Fruit fly (Drosophila melanogaster) whole organism, embryonic: ENCODE data around the gene CG13081.
A peak's percentile ranks its signal among the peaks of the same experiment; 100 is the strongest.

ENCODE experiments used
- ATbp ChIP-seq: fragments of 200-800 bp; sonication (Bioruptor generic); optimal IDR thresholded peaks from 2 replicates; lab custom pipeline; 2017; ENCODE audit warnings: missing biosample characterization, mild to moderate bottlenecking, missing genetic modification characterization, missing genetic modification reagents
- C15 ChIP-seq: fragments of 200-800 bp; sonication (Bioruptor generic); IDR thresholded peaks from 3 replicates; pipeline ENCODE4 v1.3.6; 2022; ENCODE audit warnings: missing biosample characterization, missing genetic modification characterization
- CG10147 ChIP-seq: fragments of 200-800 bp; sonication (Bioruptor generic); optimal IDR thresholded peaks from 2 replicates; lab custom pipeline; 2019; ENCODE audit warnings: missing biosample characterization, mild to moderate bottlenecking, missing genetic modification characterization, moderate library complexity
- CG10366 ChIP-seq: fragments of 200-800 bp; sonication (Bioruptor generic); IDR thresholded peaks from 2 replicates; pipeline ENCODE4 v1.3.6; 2022; ENCODE audit warnings: missing biosample characterization, missing genetic modification characterization
- CG10462 ChIP-seq: fragments of 200-800 bp; sonication (Bioruptor generic); optimal IDR thresholded peaks from 2 replicates; lab custom pipeline; 2016; ENCODE audit warnings: missing biosample characterization, missing genetic modification characterization
- CG10565 ChIP-seq: fragments of 200-800 bp; sonication (Bioruptor generic); optimal IDR thresholded peaks from 3 replicates; lab custom pipeline; 2016; ENCODE audit warnings: missing biosample characterization, mild to moderate bottlenecking, missing genetic modification characterization
- CG11085 ChIP-seq: fragments of 200-800 bp; sonication (Bioruptor generic); IDR thresholded peaks from 2 replicates; pipeline ENCODE4 v1.3.6; 2022; ENCODE audit warnings: missing biosample characterization, missing genetic modification characterization
- CG13775 ChIP-seq: fragments of 200-800 bp; sonication (Bioruptor generic); optimal IDR thresholded peaks from 3 replicates; lab custom pipeline; 2017; ENCODE audit warnings: missing biosample characterization, mild to moderate bottlenecking, missing genetic modification characterization
- CG15479 ChIP-seq: fragments of 200-800 bp; sonication (Bioruptor generic); optimal IDR thresholded peaks from 3 replicates; lab custom pipeline; 2019; ENCODE audit warnings: missing biosample characterization, mild to moderate bottlenecking, missing genetic modification characterization, moderate library complexity
- CG1602 ChIP-seq: fragments of 200-800 bp; sonication (Bioruptor generic); optimal IDR thresholded peaks from 3 replicates; lab custom pipeline; 2016; ENCODE audit warnings: missing biosample characterization, missing genetic modification characterization
- CG17568 ChIP-seq: fragments of 200-800 bp; sonication (Bioruptor generic); optimal IDR thresholded peaks from 2 replicates; lab custom pipeline; 2018; ENCODE audit warnings: missing biosample characterization, mild to moderate bottlenecking, missing genetic modification characterization, moderate library complexity
- CG32767 ChIP-seq: fragments of 200-800 bp; sonication (Bioruptor generic); IDR thresholded peaks from 2 replicates; pipeline ENCODE4 v1.3.6; 2022; ENCODE audit warnings: missing biosample characterization, missing genetic modification characterization
- CG42726 ChIP-seq: fragments of 200-800 bp; sonication (Bioruptor generic); IDR thresholded peaks from 2 replicates; pipeline ENCODE4 v1.3.6; 2022; ENCODE audit warnings: missing biosample characterization, missing genetic modification characterization; ENCODE audit not compliant: partially characterized antibody
- CG4328 ChIP-seq: fragments of 200-800 bp; sonication (Bioruptor generic); optimal IDR thresholded peaks from 3 replicates; lab custom pipeline; 2017; ENCODE audit warnings: missing biosample characterization, missing genetic modification reagents, missing genetic modification characterization
- CG43689 ChIP-seq: fragments of 200-800 bp; sonication (Bioruptor generic); IDR thresholded peaks from 2 replicates; pipeline ENCODE4 v1.3.6; 2022; ENCODE audit warnings: missing biosample characterization, missing genetic modification characterization
- CG6175 ChIP-seq: fragments of 200-800 bp; sonication (Bioruptor generic); IDR thresholded peaks from 3 replicates; pipeline ENCODE4 v1.3.6; 2022; ENCODE audit warnings: missing biosample characterization, missing genetic modification characterization
- CG6272 ChIP-seq: fragments of 200-800 bp; sonication (Bioruptor generic); IDR thresholded peaks from 2 replicates; pipeline ENCODE4 v1.3.6; 2022; ENCODE audit warnings: missing biosample characterization, missing genetic modification characterization
- CG6813 ChIP-seq: fragments of 200-800 bp; sonication (Bioruptor generic); optimal IDR thresholded peaks from 2 replicates; lab custom pipeline; 2017; ENCODE audit warnings: missing biosample characterization, missing genetic modification characterization, mild to moderate bottlenecking, moderate library complexity, missing genetic modification reagents
- CG8359 ChIP-seq: fragments of 200-800 bp; sonication (Bioruptor generic); optimal IDR thresholded peaks from 2 replicates; lab custom pipeline; 2017; ENCODE audit warnings: missing biosample characterization, mild to moderate bottlenecking, missing genetic modification characterization, borderline replicate concordance
- Dek ChIP-seq: fragments of 200-800 bp; sonication (Bioruptor generic); optimal IDR thresholded peaks from 3 replicates; lab custom pipeline; 2019; ENCODE audit warnings: missing biosample characterization, mild to moderate bottlenecking, missing genetic modification characterization, moderate library complexity
- Dip2 ChIP-seq: fragments of 200-800 bp; sonication (Bioruptor generic); IDR thresholded peaks from 2 replicates; pipeline ENCODE4 v1.3.6; 2022; ENCODE audit warnings: missing biosample characterization, missing genetic modification characterization
- Eip74EF ChIP-seq, 2 experiments: fragments of 200-800 bp in 1 of 2; fragments of >200 bp in 1 of 2; sonication (Bioruptor generic) in 1 of 2; optimal IDR thresholded peaks; 2 replicates each; lab custom pipeline; 2017 to 2019; ENCODE audit warnings: missing biosample characterization in 2 of 2, missing genetic modification characterization in 2 of 2, mild to moderate bottlenecking in 1 of 2, moderate library complexity in 1 of 2
- Hsf ChIP-seq: fragments of 200-800 bp; sonication (Bioruptor generic); optimal IDR thresholded peaks from 3 replicates; lab custom pipeline; 2016; ENCODE audit warnings: missing biosample characterization, missing genetic modification characterization
- NC2β ChIP-seq: fragments of 200-800 bp; sonication (Bioruptor generic); optimal IDR thresholded peaks from 2 replicates; lab custom pipeline; 2016; ENCODE audit warnings: missing biosample characterization, missing genetic modification characterization
- Scr ChIP-seq: fragments of 200-800 bp; sonication (Bioruptor generic); IDR thresholded peaks from 2 replicates; pipeline ENCODE4 v1.3.6; 2022; ENCODE audit warnings: missing biosample characterization, missing genetic modification characterization; ENCODE audit not compliant: partially characterized antibody
- Xbp1 ChIP-seq: fragments of 200-800 bp; sonication (Bioruptor generic); optimal IDR thresholded peaks from 3 replicates; lab custom pipeline; 2016; ENCODE audit warnings: missing biosample characterization, mild to moderate bottlenecking, missing genetic modification characterization
- amos ChIP-seq: fragments of 200-800 bp; sonication (Bioruptor generic); IDR thresholded peaks from 2 replicates; pipeline ENCODE4 v1.3.6; 2022; ENCODE audit warnings: missing biosample characterization, missing genetic modification characterization; ENCODE audit not compliant: partially characterized antibody
- btn ChIP-seq: fragments of 200-800 bp; sonication (Bioruptor generic); optimal IDR thresholded peaks from 2 replicates; lab custom pipeline; 2016; ENCODE audit warnings: missing biosample characterization, missing genetic modification characterization
- dati ChIP-seq: fragments of 200-800 bp; sonication (Bioruptor generic); IDR thresholded peaks from 2 replicates; pipeline ENCODE4 v1.3.6; 2022; ENCODE audit warnings: missing biosample characterization, missing genetic modification characterization
- eve ChIP-seq, 2 experiments: fragments of >200 bp; optimal IDR thresholded peaks; 2 replicates each; lab custom pipeline; 2017; ENCODE audit warnings: missing biosample characterization in 2 of 2, missing genetic modification characterization in 2 of 2
- eyg ChIP-seq: fragments of 200-800 bp; sonication (Bioruptor generic); optimal IDR thresholded peaks from 3 replicates; lab custom pipeline; 2016; ENCODE audit warnings: missing biosample characterization, missing genetic modification characterization
- gsb ChIP-seq: fragments of 200-800 bp; sonication (Bioruptor generic); IDR thresholded peaks from 2 replicates; pipeline ENCODE4 v1.3.6; 2022; ENCODE audit warnings: missing biosample characterization, missing genetic modification characterization
- hth ChIP-seq: fragments of >200 bp; optimal IDR thresholded peaks from 2 replicates; lab custom pipeline; 2017; ENCODE audit warnings: inconsistent platforms
- lab ChIP-seq: fragments of 200-800 bp; sonication (Bioruptor generic); optimal IDR thresholded peaks from 3 replicates; lab custom pipeline; 2017; ENCODE audit warnings: missing biosample characterization, missing genetic modification characterization, mild to moderate bottlenecking, moderate library complexity, missing genetic modification reagents
- lola ChIP-seq, 3 experiments: fragments of >200 bp in 2 of 3; fragments of 200-800 bp in 1 of 3; sonication (Bioruptor generic) in 1 of 3; optimal IDR thresholded peaks; 2 replicates each; lab custom pipeline; 2017 to 2019; ENCODE audit warnings: missing biosample characterization in 3 of 3, missing genetic modification characterization in 3 of 3, mild to moderate bottlenecking in 1 of 3, moderate library complexity in 1 of 3
- lov ChIP-seq, 2 experiments: fragments of 200-800 bp in 1 of 2; fragments of >200 bp in 1 of 2; sonication (Bioruptor generic) in 1 of 2; IDR thresholded peaks in 1 of 2; optimal IDR thresholded peaks in 1 of 2; 2 replicates in 1 of 2; 3 replicates in 1 of 2; pipeline versions ENCODE4 v1.3.6 to Lab custom; 2017 to 2022; ENCODE audit warnings: missing biosample characterization in 1 of 2, missing genetic modification characterization in 1 of 2
- luna ChIP-seq: fragments of 200-800 bp; sonication (Bioruptor generic); optimal IDR thresholded peaks from 2 replicates; lab custom pipeline; 2016; ENCODE audit warnings: missing biosample characterization, missing genetic modification characterization
- nau ChIP-seq: fragments of 200-800 bp; sonication (Bioruptor generic); optimal IDR thresholded peaks from 3 replicates; lab custom pipeline; 2017; ENCODE audit warnings: missing biosample characterization, mild to moderate bottlenecking, missing genetic modification characterization, missing genetic modification reagents
- pros ChIP-seq: fragments of 200-800 bp; sonication (Bioruptor generic); optimal IDR thresholded peaks from 3 replicates; lab custom pipeline; 2019; ENCODE audit warnings: missing biosample characterization, mild to moderate bottlenecking, missing genetic modification characterization, moderate library complexity
- pum ChIP-seq: fragments of 200-800 bp; sonication (Bioruptor generic); optimal IDR thresholded peaks from 2 replicates; lab custom pipeline; 2016; ENCODE audit warnings: missing biosample characterization, missing genetic modification characterization
- schlank ChIP-seq: fragments of 200-800 bp; sonication (Bioruptor generic); optimal IDR thresholded peaks from 2 replicates; lab custom pipeline; 2018; ENCODE audit warnings: missing biosample characterization, mild to moderate bottlenecking, missing genetic modification characterization
- slou ChIP-seq: fragments of 200-800 bp; sonication (Bioruptor generic); optimal IDR thresholded peaks from 3 replicates; lab custom pipeline; 2016; ENCODE audit warnings: missing biosample characterization, missing genetic modification characterization
- tna ChIP-seq: fragments of 200-800 bp; sonication (Bioruptor generic); IDR thresholded peaks from 2 replicates; pipeline ENCODE4 v1.3.6; 2022; ENCODE audit warnings: missing biosample characterization, missing genetic modification characterization; ENCODE audit not compliant: partially characterized antibody
- toy ChIP-seq: fragments of 200-800 bp; sonication (Bioruptor generic); IDR thresholded peaks from 2 replicates; pipeline ENCODE4 v1.3.6; 2022; ENCODE audit warnings: missing biosample characterization, missing genetic modification characterization
- tx ChIP-seq: fragments of 200-800 bp; sonication (Bioruptor generic); optimal IDR thresholded peaks from 2 replicates; lab custom pipeline; 2016; ENCODE audit warnings: missing biosample characterization, missing genetic modification characterization
- vvl ChIP-seq: fragments of 200-800 bp; sonication (Bioruptor generic); IDR thresholded peaks from 2 replicates; pipeline ENCODE4 v1.3.6; 2022; ENCODE audit warnings: missing biosample characterization, missing genetic modification characterization
- wor ChIP-seq: fragments of 200-800 bp; sonication (Bioruptor generic); IDR thresholded peaks from 2 replicates; pipeline ENCODE4 v1.3.6; 2022; ENCODE audit warnings: missing biosample characterization, missing genetic modification characterization
- zf30C ChIP-seq: fragments of 200-800 bp; sonication (Bioruptor generic); optimal IDR thresholded peaks from 3 replicates; lab custom pipeline; 2018; ENCODE audit warnings: missing biosample characterization, mild to moderate bottlenecking, missing genetic modification characterization

The CG13081 gene

dm6 chr2L:19575626-19576298 lies 35.4 kb downstream of the CG13081 start (continued):
- TF ChIP-seq dati (GFP tag; lab: Robert Waterston, UW) (no peak; the same call in 1 of the 2 replicates), CG1602 (peak; percentile 96), wor (GFP tag; lab: Robert Waterston, UW) (peak; percentile 93), CG6175 (no peak; the same call in 1 of the 3 replicates), schlank (tag; lab: Kevin White, UChicago) (peak; percentile 86), CG10366 (GFP tag; lab: Robert Waterston, UW) (peak; percentile 93), lola (GFP tag; optimal IDR thresholded peaks at IDR 0.05; lab: Kevin White, UChicago) (peak in 2 of 3 experiments; percentile 44 to 97), pros (GFP tag; lab: Kevin White, UChicago) (peak; percentile 93), CG10565 (GFP tag; lab: Kevin White, UChicago) (peak; percentile 83), luna (GFP tag; lab: Kevin White, UChicago) (peak; percentile 92), ATbp (GFP tag; lab: Kevin White, UChicago) (peak; percentile 88), vvl (GFP tag; lab: Robert Waterston, UW) (peak; percentile 92), btn (peak; percentile 94), CG4328 (GFP tag; lab: Kevin White, UChicago) (peak; percentile 88), gsb (GFP tag; lab: Robert Waterston, UW) (peak; percentile 90), CG10147 (peak; percentile 94), Xbp1 (GFP tag; lab: Kevin White, UChicago) (peak; percentile 97), Hsf (GFP tag; lab: Kevin White, UChicago) (peak; percentile 98), CG6272 (peak; percentile 94), CG17568 (GFP tag; lab: Kevin White, UChicago) (peak; percentile 94), NC2β (GFP tag; lab: Kevin White, UChicago) (peak; percentile 94), CG11085 (GFP tag; lab: Robert Waterston, UW) (peak; percentile 93), CG8359 (GFP tag; lab: Kevin White, UChicago) (peak; percentile 89), slou (GFP tag; lab: Kevin White, UChicago) (peak; percentile 96), Dek (peak; percentile 95), CG42726 (no peak; the same call in 1 of the 2 replicates), CG43689 (GFP tag; lab: Robert Waterston, UW) (peak; percentile 63), eve (GFP tag; optimal IDR thresholded peaks at IDR 0.05; lab: Kevin White, UChicago) (no peak), CG15479 (GFP tag; lab: Kevin White, UChicago) (peak; percentile 77), hth (lab: Kevin White, UChicago) (no peak), C15 (GFP tag; lab: Robert Waterston, UW) (peak; percentile 90), CG13775 (peak; percentile 97), nau (GFP tag; lab: Kevin White, UChicago) (peak; percentile 91), Dip2 (GFP tag; lab: Robert Waterston, UW) (peak; percentile 67), Eip74EF (GFP tag; optimal IDR thresholded peaks at IDR 0.05; lab: Kevin White, UChicago) (peak in 1 of 2 experiments; percentile 97), CG6813 (GFP tag; lab: Kevin White, UChicago) (peak; percentile 86), CG10462 (GFP tag; lab: Kevin White, UChicago) (peak; percentile 96), CG32767 (GFP tag; lab: Robert Waterston, UW) (peak; percentile 59; the same call in 1 of the 2 replicates), amos (GFP tag; lab: Robert Waterston, UW) (peak; percentile 27; the same call in 1 of the 2 replicates), lov (optimal IDR thresholded peaks at IDR 0.05; lab: Kevin White, UChicago) (no peak), lov (GFP tag; IDR thresholded peaks at IDR 0.05; lab: Robert Waterston, UW) (peak; percentile 68; the same call in 1 of the 3 replicates), Scr (GFP tag; lab: Robert Waterston, UW) (no peak), toy (GFP tag; lab: Robert Waterston, UW) (peak; percentile 83), pum (peak; percentile 96), tx (GFP tag; lab: Kevin White, UChicago) (peak; percentile 96), tna (GFP tag; lab: Robert Waterston, UW) (no peak), eyg (GFP tag; lab: Kevin White, UChicago) (peak; percentile 95), lab (GFP tag; lab: Kevin White, UChicago) (peak; percentile 96), zf30C (GFP tag; lab: Kevin White, UChicago) (no peak)
